Worm (Caenorhabditis elegans): ENCODE measurements around the gene htrl-1.
A peak's percentile ranks its signal among the peaks of the same experiment; 100 is the strongest.

htrl-1 gene

ce11 chrV:11531831-11532534 lies 35.8 kb upstream of the htrl-1 start (continued):
- peak; percentile 53 to 96 for TF ChIP-seq mdl-1 (tag; optimal IDR thresholded peaks at IDR 0.05)
- TF ChIP-seq irx-1 (tag; optimal IDR thresholded peaks at IDR 0.05), result peak; percentile 54
- no peak for TF ChIP-seq F16B12.6 (tag; optimal IDR thresholded peaks at IDR 0.05)
- peak in 5 of 6 experiments; percentile 23 to 82 (median 69) for TF ChIP-seq elt-3 (tag; optimal IDR thresholded peaks at IDR 0.05)
- TF ChIP-seq ets-5 (GFP tag; IDR thresholded peaks at IDR 0.05), result no peak
- TF ChIP-seq pag-3 (tag; optimal IDR thresholded peaks at IDR 0.05; ENCODE audit: borderline replicate concordance, insufficient read depth), result peak; percentile 38
- TF ChIP-seq sup-37 (GFP tag; optimal IDR thresholded peaks at IDR 0.05), result peak; percentile 51
- TF ChIP-seq C04F5.9 (tag; optimal IDR thresholded peaks at IDR 0.05), result peak; percentile 2
- TF ChIP-seq ceh-63 (GFP tag; optimal IDR thresholded peaks at IDR 0.05), result no peak
- no peak for TF ChIP-seq fkh-8 (tag; optimal IDR thresholded peaks at IDR 0.05)
- no peak for TF ChIP-seq unc-62 (GFP tag; optimal IDR thresholded peaks at IDR 0.05)
- no peak for TF ChIP-seq C34B4.2 (tag; optimal IDR thresholded peaks at IDR 0.05)
- no peak for TF ChIP-seq aha-1 (tag; optimal IDR thresholded peaks at IDR 0.05)
- TF ChIP-seq lin-39 (tag; optimal IDR thresholded peaks at IDR 0.05), result peak; percentile 44
- TF ChIP-seq lin-35 (GFP tag; optimal IDR thresholded peaks at IDR 0.05), result peak; percentile 53 to 78
- TF ChIP-seq sptf-1 (tag; optimal IDR thresholded peaks at IDR 0.05), result no peak
- peak; percentile 97 for TF ChIP-seq lin-14 (GFP tag; optimal IDR thresholded peaks at IDR 0.05)
- TF ChIP-seq nhr-12 (tag; optimal IDR thresholded peaks at IDR 0.05), result no peak
- TF ChIP-seq aly-2 (tag; optimal IDR thresholded peaks at IDR 0.05), result no peak
- no peak for TF ChIP-seq pax-3 (tag; optimal IDR thresholded peaks at IDR 0.05)
- TF ChIP-seq ceh-82 (tag; optimal IDR thresholded peaks at IDR 0.05), result peak in 1 of 3 experiments; percentile 50
- TF ChIP-seq ces-1 (GFP tag; optimal IDR thresholded peaks at IDR 0.05), result no peak
- no peak for TF ChIP-seq unc-30 (tag; optimal IDR thresholded peaks at IDR 0.05)
- peak; percentile 97 for TF ChIP-seq nhr-71 (tag; optimal IDR thresholded peaks at IDR 0.05)
- TF ChIP-seq ama-1 (optimal IDR thresholded peaks at IDR 0.05), result no peak
- no peak for TF ChIP-seq nhr-76 (tag; optimal IDR thresholded peaks at IDR 0.05)
- TF ChIP-seq egl-13 (tag; optimal IDR thresholded peaks at IDR 0.05), result no peak
- TF ChIP-seq hlh-17 (GFP tag; optimal IDR thresholded peaks at IDR 0.05; ENCODE audit: borderline replicate concordance), result no peak
- TF ChIP-seq nhr-28 (tag; optimal IDR thresholded peaks at IDR 0.05), result no peak
- TF ChIP-seq mef-2 (tag; optimal IDR thresholded peaks at IDR 0.05), result peak; percentile 24
- peak; percentile 89 for TF ChIP-seq unc-130 (tag; optimal IDR thresholded peaks at IDR 0.05)
- peak; percentile 88 for TF ChIP-seq nhr-90 (tag; optimal IDR thresholded peaks at IDR 0.05; ENCODE audit: poor library complexity)
- no peak for TF ChIP-seq zip-4 (GFP tag; optimal IDR thresholded peaks at IDR 0.05)

- no peak for TF ChIP-seq unc-62 (GFP tag; optimal IDR thresholded peaks at IDR 0.05)
- TF ChIP-seq ceh-88 (GFP tag; IDR thresholded peaks at IDR 0.05), result peak; percentile 29; the same call in 1 of the 2 replicates
- TF ChIP-seq ztf-11 (tag; optimal IDR thresholded peaks at IDR 0.05), result no peak
- peak; percentile 82 for TF ChIP-seq nhr-71 (tag; optimal IDR thresholded peaks at IDR 0.05)
- TF ChIP-seq mab-9 (GFP tag; IDR thresholded peaks at IDR 0.05), result 0 out of 2 replicates have a peak, but pooled peaks have one; percentile 23
- no peak for TF ChIP-seq nhr-28 (tag; optimal IDR thresholded peaks at IDR 0.05)
- no peak for TF ChIP-seq zip-4 (GFP tag; optimal IDR thresholded peaks at IDR 0.05)
- TF ChIP-seq elt-2 (tag; optimal IDR thresholded peaks at IDR 0.05), result no peak
- TF ChIP-seq nhr-77 (tag; optimal IDR thresholded peaks at IDR 0.05), result no peak
- TF ChIP-seq C16A3.4 (tag; optimal IDR thresholded peaks at IDR 0.05), result peak; percentile 49
- TF ChIP-seq nhr-47 (tag; optimal IDR thresholded peaks at IDR 0.05), result peak; percentile 56
- no peak for TF ChIP-seq hlh-17 (GFP tag; optimal IDR thresholded peaks at IDR 0.05; ENCODE audit: borderline replicate concordance)
- peak; percentile 90 for TF ChIP-seq nhr-20 (tag; optimal IDR thresholded peaks at IDR 0.05)
- TF ChIP-seq hlh-4 (tag; optimal IDR thresholded peaks at IDR 0.05), result no peak
- peak; percentile 87 for TF ChIP-seq grh-1 (GFP tag; IDR thresholded peaks at IDR 0.05)
- peak in 5 of 6 experiments; percentile 58 to 92 (median 89) for TF ChIP-seq elt-3 (tag; optimal IDR thresholded peaks at IDR 0.05)
- TF ChIP-seq hpl-2 (GFP tag; optimal IDR thresholded peaks at IDR 0.05), result no peak
- TF ChIP-seq dpl-1 (GFP tag; optimal IDR thresholded peaks at IDR 0.05), result peak in 2 of 3 experiments; percentile 22 to 36
- TF ChIP-seq nhr-85 (tag), result peak; percentile 100
- TF ChIP-seq xbp-1 (tag; optimal IDR thresholded peaks at IDR 0.05), result peak; percentile 8
- TF ChIP-seq blmp-1 (tag; optimal IDR thresholded peaks at IDR 0.05), result peak; percentile 99
- peak; percentile 20 to 39 for TF ChIP-seq efl-1 (optimal IDR thresholded peaks at IDR 0.05)
- peak in 1 of 2 experiments; percentile 6 for TF ChIP-seq efl-1 (GFP tag; optimal IDR thresholded peaks at IDR 0.05 in 1 of 2)
- peak; percentile 76 for TF ChIP-seq nhr-90 (tag; optimal IDR thresholded peaks at IDR 0.05; ENCODE audit: poor library complexity)
- TF ChIP-seq egl-27 (tag; optimal IDR thresholded peaks at IDR 0.05), result peak in 1 of 2 experiments; percentile 12
These were observed 34.9 kb upstream of the htrl-1 start for ce11 chrV:11531100-11531499.

Measured in whole organism, L1 larva.